Worm (Caenorhabditis elegans): Measurements from ENCODE around the gene F59B10.4.

The F59B10.4 gene

ce11 chrII:10519863-10520262 is 946 bp upstream of the F59B10.4 start:
- no peak for TF ChIP-seq flt-1 (GFP tag; IDR thresholded peaks at IDR 0.05)
- TF ChIP-seq cog-1 (tag; optimal IDR thresholded peaks at IDR 0.05), result no peak
- TF ChIP-seq tab-1 (GFP tag; IDR thresholded peaks at IDR 0.05), result no peak
- no peak for TF ChIP-seq med-1 (GFP tag; optimal IDR thresholded peaks at IDR 0.05; ENCODE audit: insufficient read depth)

DNA sequence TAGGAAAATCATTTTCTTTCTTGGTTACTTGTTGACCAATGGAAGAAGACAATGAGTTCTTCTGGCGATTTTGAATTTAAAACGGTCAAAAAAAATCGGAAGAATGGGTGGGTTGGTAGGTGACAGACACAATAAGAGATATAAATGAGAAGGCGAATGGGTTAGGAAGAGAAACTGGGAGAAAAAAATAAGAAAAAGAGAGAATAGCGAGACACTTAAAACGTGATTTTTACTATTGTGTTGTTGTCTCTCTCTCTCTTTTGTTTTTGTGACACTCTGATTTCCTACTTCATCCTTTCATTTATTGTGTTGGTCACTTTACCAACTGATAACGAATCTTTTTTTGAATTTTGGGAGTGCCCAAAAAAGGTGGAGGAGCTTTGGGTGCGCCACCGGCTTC is 2.5 kb downstream of the F59B10.4 start:
- no peak for TF ChIP-seq med-1 (GFP tag; optimal IDR thresholded peaks at IDR 0.05; ENCODE audit: insufficient read depth)

- TF ChIP-seq T22C8.4 (GFP tag; IDR thresholded peaks at IDR 0.05) (no peak), ztf-29 (GFP tag; IDR thresholded peaks at IDR 0.05) (no peak), med-1 (GFP tag; optimal IDR thresholded peaks at IDR 0.05; ENCODE audit: insufficient read depth) (no peak), flt-1 (GFP tag; IDR thresholded peaks at IDR 0.05) (no peak), tab-1 (GFP tag; IDR thresholded peaks at IDR 0.05) (no peak), ref-1 (GFP tag; conservative IDR thresholded peaks at IDR 0.05) (no peak), cog-1 (tag; optimal IDR thresholded peaks at IDR 0.05) (no peak), ztf-23 (GFP tag; IDR thresholded peaks at IDR 0.05) (no peak), klf-2 (GFP tag; conservative IDR thresholded peaks at IDR 0.05) (no peak)
Observed at ce11 chrII:10515422-10515821, 3.5 kb downstream of the F59B10.4 start.

DNA sequence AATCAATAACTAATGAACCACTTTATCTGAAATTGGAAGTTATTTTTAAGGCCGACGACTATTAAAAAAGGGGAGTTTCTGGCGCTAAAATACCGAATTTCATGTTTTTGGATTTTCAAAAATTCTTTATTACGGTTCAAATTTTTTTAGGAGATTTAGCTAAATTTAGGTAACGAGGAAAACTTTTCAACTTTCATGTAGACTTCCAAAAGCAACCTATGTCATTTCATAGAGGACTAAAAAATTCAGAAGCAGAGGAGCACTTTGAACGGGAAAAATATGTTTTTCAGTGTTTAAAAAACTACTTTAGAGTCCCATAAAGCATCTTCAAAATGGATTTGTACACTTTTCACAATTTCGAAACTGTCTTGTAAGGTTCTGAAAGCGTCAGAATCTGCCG is 5.5 kb downstream of the F59B10.4 start:
- TF ChIP-seq flt-1 (GFP tag; IDR thresholded peaks at IDR 0.05), result no peak
- no peak for TF ChIP-seq ztf-29 (GFP tag; IDR thresholded peaks at IDR 0.05)
- TF ChIP-seq ztf-23 (GFP tag; IDR thresholded peaks at IDR 0.05), result no peak
- no peak for TF ChIP-seq ref-1 (GFP tag; conservative IDR thresholded peaks at IDR 0.05)
- TF ChIP-seq med-1 (GFP tag; optimal IDR thresholded peaks at IDR 0.05; ENCODE audit: insufficient read depth), result no peak
- no peak for TF ChIP-seq tab-1 (GFP tag; IDR thresholded peaks at IDR 0.05)
- no peak for TF ChIP-seq cog-1 (tag; optimal IDR thresholded peaks at IDR 0.05)
- TF ChIP-seq klf-2 (GFP tag; conservative IDR thresholded peaks at IDR 0.05), result no peak
- no peak for TF ChIP-seq T22C8.4 (GFP tag; IDR thresholded peaks at IDR 0.05)

DNA sequence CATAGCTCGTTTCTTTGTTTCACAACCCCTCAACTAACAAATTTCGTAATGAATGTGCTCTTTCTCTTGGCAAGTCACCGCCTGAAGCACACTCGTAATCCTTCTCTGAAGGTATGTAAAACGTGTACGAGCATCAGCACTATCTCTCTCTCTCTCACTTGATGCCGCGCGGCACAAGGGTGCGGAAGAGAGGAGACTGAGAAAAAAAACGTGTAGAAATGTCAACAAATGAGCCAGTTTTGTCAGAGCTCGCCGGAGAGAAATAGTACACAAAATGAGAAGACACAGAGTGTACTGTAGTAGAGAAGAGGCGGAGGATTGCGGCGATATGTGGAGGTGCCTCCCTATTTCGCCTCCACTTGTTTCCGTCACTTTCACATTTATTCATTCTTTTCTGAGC is 8.7 kb downstream of the F59B10.4 start, which contains the start of gene F59B10.3:
Gene F59B10.3 (plus strand): TSS at position 301 of the 400 bp plus-strand sequence.
- TF ChIP-seq ztf-29 (GFP tag; IDR thresholded peaks at IDR 0.05) (no peak), cog-1 (tag; optimal IDR thresholded peaks at IDR 0.05) (no peak), ztf-23 (GFP tag; IDR thresholded peaks at IDR 0.05) (no peak), flt-1 (GFP tag; IDR thresholded peaks at IDR 0.05) (no peak), klf-2 (GFP tag; conservative IDR thresholded peaks at IDR 0.05) (no peak), med-1 (GFP tag; optimal IDR thresholded peaks at IDR 0.05; ENCODE audit: insufficient read depth) (no peak), tab-1 (GFP tag; IDR thresholded peaks at IDR 0.05) (no peak)

ce11 chrII:10509746-10510145 is 9.2 kb downstream of the F59B10.4 start, which contains the start of gene F59B10.2:
TSS of gene F59B10.2 (minus strand) at chrII:10509846.
- TF ChIP-seq med-1 (GFP tag; optimal IDR thresholded peaks at IDR 0.05; ENCODE audit: insufficient read depth) (no peak), tab-1 (GFP tag; IDR thresholded peaks at IDR 0.05) (no peak), flt-1 (GFP tag; IDR thresholded peaks at IDR 0.05) (no peak), T22C8.4 (GFP tag; IDR thresholded peaks at IDR 0.05) (no peak), ref-1 (GFP tag; conservative IDR thresholded peaks at IDR 0.05) (no peak), ztf-29 (GFP tag; IDR thresholded peaks at IDR 0.05) (no peak), ztf-23 (GFP tag; IDR thresholded peaks at IDR 0.05) (no peak), cog-1 (tag; optimal IDR thresholded peaks at IDR 0.05) (no peak), klf-2 (GFP tag; conservative IDR thresholded peaks at IDR 0.05) (no peak)

DNA sequence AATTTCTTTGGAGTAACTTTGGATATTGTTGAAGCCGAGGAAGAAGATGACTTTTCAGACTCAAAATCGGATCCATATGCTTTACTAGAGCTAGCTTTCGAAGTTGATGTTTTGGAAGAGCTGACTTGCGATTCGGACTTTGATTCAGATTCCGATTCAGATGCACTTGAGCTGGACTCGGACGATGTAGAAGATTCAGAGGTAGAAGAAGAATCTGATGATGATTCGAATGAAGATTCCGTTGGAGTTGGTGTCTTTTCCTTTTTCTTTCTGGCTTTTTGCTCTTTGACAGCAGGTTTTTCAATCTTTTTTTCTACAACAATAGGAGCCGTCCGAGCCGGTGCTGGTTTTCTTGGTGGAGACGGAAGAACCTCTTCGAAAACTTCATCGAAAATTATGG is 11.0 kb downstream of the F59B10.4 start:
- TF ChIP-seq flt-1 (GFP tag; IDR thresholded peaks at IDR 0.05) (no peak), cog-1 (tag; optimal IDR thresholded peaks at IDR 0.05) (no peak), T22C8.4 (GFP tag; IDR thresholded peaks at IDR 0.05) (no peak), ztf-23 (GFP tag; IDR thresholded peaks at IDR 0.05) (no peak), tab-1 (GFP tag; IDR thresholded peaks at IDR 0.05) (no peak)

ce11 chrII:10505949-10506348 is 13.0 kb downstream of the F59B10.4 start:
- TF ChIP-seq flt-1 (GFP tag; IDR thresholded peaks at IDR 0.05), result no peak
- TF ChIP-seq tab-1 (GFP tag; IDR thresholded peaks at IDR 0.05), result no peak
- TF ChIP-seq klf-2 (GFP tag; conservative IDR thresholded peaks at IDR 0.05), result no peak
- no peak for TF ChIP-seq T22C8.4 (GFP tag; IDR thresholded peaks at IDR 0.05)
- TF ChIP-seq ztf-29 (GFP tag; IDR thresholded peaks at IDR 0.05), result no peak
- TF ChIP-seq med-1 (GFP tag; optimal IDR thresholded peaks at IDR 0.05; ENCODE audit: insufficient read depth), result no peak
- no peak for TF ChIP-seq cog-1 (tag; optimal IDR thresholded peaks at IDR 0.05)
- TF ChIP-seq ref-1 (GFP tag; conservative IDR thresholded peaks at IDR 0.05), result no peak
- TF ChIP-seq ztf-23 (GFP tag; IDR thresholded peaks at IDR 0.05), result no peak

- TF ChIP-seq T22C8.4 (GFP tag; IDR thresholded peaks at IDR 0.05), result no peak
- TF ChIP-seq flt-1 (GFP tag; IDR thresholded peaks at IDR 0.05), result no peak
- TF ChIP-seq klf-2 (GFP tag; conservative IDR thresholded peaks at IDR 0.05), result no peak
- no peak for TF ChIP-seq ztf-23 (GFP tag; IDR thresholded peaks at IDR 0.05)
Observed at ce11 chrII:10504729-10505128, 14.2 kb downstream of the F59B10.4 start.

- TF ChIP-seq med-1 (GFP tag; optimal IDR thresholded peaks at IDR 0.05; ENCODE audit: insufficient read depth), result no peak
- TF ChIP-seq cog-1 (tag; optimal IDR thresholded peaks at IDR 0.05), result peak; percentile 72
- TF ChIP-seq ref-1 (GFP tag; conservative IDR thresholded peaks at IDR 0.05), result no peak
- no peak for TF ChIP-seq klf-2 (GFP tag; conservative IDR thresholded peaks at IDR 0.05)
- TF ChIP-seq tab-1 (GFP tag; IDR thresholded peaks at IDR 0.05), result 0 out of 2 replicates have a peak, but pooled peaks have one; percentile 67
- TF ChIP-seq flt-1 (GFP tag; IDR thresholded peaks at IDR 0.05), result 0 out of 2 replicates have a peak, but pooled peaks have one; percentile 6
- TF ChIP-seq ztf-29 (GFP tag; IDR thresholded peaks at IDR 0.05), result no peak
- no peak for TF ChIP-seq T22C8.4 (GFP tag; IDR thresholded peaks at IDR 0.05)
- peak; percentile 56; the same call in 1 of the 2 replicates for TF ChIP-seq ztf-23 (GFP tag; IDR thresholded peaks at IDR 0.05)
Observed at ce11 chrII:10502491-10503063, 16.3 kb downstream of the F59B10.4 start, which contains the start of gene myrf-1. TSS of gene myrf-1 (minus strand) at chrII:10502541.
